Worm (Caenorhabditis elegans): ENCODE results near the gene irld-52.
"Not testable (repeated sequence)": the region's sequence is repeated elsewhere in the genome, so short reads cannot be mapped to it uniquely, and the experiment has no call there.

The irld-52 gene

DNA sequence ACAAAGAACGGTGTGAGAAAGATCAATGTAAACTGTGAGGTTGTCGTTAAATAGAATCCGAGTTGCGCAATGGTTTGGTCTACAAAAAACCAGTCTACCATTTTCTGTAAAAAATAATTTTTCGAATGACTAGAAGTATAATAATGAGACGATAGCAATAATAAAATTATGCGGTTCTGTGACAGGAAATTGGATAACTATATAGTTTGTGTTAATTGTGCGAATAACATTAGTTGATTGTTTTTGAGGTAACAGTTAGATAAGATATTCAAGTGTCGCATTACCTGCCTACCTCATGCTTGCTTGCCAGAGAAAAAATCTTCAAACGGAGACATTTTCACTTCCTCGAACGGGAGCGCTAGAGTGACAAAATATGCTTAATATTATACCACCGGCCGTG is 37.6 kb upstream of the irld-52 start, which contains the start of gene str-18:
Gene str-18 (minus strand): TSS at position 101 of the 400 bp plus-strand sequence.
- TF ChIP-seq D1046.2 (GFP tag; IDR thresholded peaks at IDR 0.05) (no peak), mdl-1 (tag; optimal IDR thresholded peaks at IDR 0.05) (no peak), lin-29 (GFP tag; IDR thresholded peaks at IDR 0.05) (no peak), egl-27 (tag; optimal IDR thresholded peaks at IDR 0.05) (no peak), Y48G9A.11 (GFP tag; IDR thresholded peaks at IDR 0.05) (no peak)

ce11 chrV:15744366-15744765 is 35.1 kb upstream of the irld-52 start, which contains the start of gene str-19:
TSS of gene str-19 (minus strand) at chrV:15744466.
- TF ChIP-seq nhr-6 (tag; optimal IDR thresholded peaks at IDR 0.05); daf-16 (GFP tag; optimal IDR thresholded peaks at IDR 0.05); daf-16 (tag; optimal IDR thresholded peaks at IDR 0.05); ceh-32 (tag; optimal IDR thresholded peaks at IDR 0.05; ENCODE audit: poor library complexity): not testable (repeated sequence)

- not testable (repeated sequence) for TF ChIP-seq lin-1 (GFP tag; IDR thresholded peaks at IDR 0.05); lin-38 (GFP tag; IDR thresholded peaks at IDR 0.05); lin-13 (GFP tag; optimal IDR thresholded peaks at IDR 0.05)
These were observed 31.1 kb upstream of the irld-52 start, which contains the start of gene T23D5.8 for ce11 chrV:15748343-15748742. TSS of gene T23D5.8 (minus strand) at chrV:15748443.

- TF ChIP-seq aha-1 (tag) (no peak), egl-27 (tag; optimal IDR thresholded peaks at IDR 0.05) (no peak), ceh-28 (tag; optimal IDR thresholded peaks at IDR 0.05) (no peak), attf-4 (tag; optimal IDR thresholded peaks at IDR 0.05) (no peak), F26F4.8 (GFP tag; conservative IDR thresholded peaks at IDR 0.05) (no peak), unc-130 (GFP tag; optimal IDR thresholded peaks at IDR 0.05) (no peak), ceh-44 (GFP tag; IDR thresholded peaks at IDR 0.05) (no peak), ceh-82 (tag; optimal IDR thresholded peaks at IDR 0.05) (no peak), snpc-4 (tag; optimal IDR thresholded peaks at IDR 0.05) (no peak), spr-1 (tag; optimal IDR thresholded peaks at IDR 0.05) (no peak), mes-2 (tag; optimal IDR thresholded peaks at IDR 0.05; ENCODE audit: poor library complexity, severe bottlenecking) (no peak), sdz-12 (GFP tag; optimal IDR thresholded peaks at IDR 0.05) (no peak), dmd-8 (GFP tag; IDR thresholded peaks at IDR 0.05) (no peak), ceh-32 (tag; optimal IDR thresholded peaks at IDR 0.05; ENCODE audit: poor library complexity) (no peak), lin-1 (GFP tag; IDR thresholded peaks at IDR 0.05) (no peak), daf-12 (tag; optimal IDR thresholded peaks at IDR 0.05) (no peak), ces-1 (GFP tag; optimal IDR thresholded peaks at IDR 0.05) (no peak), fos-1 (tag; optimal IDR thresholded peaks at IDR 0.05) (no peak), snpc-1.2 (GFP tag; IDR thresholded peaks at IDR 0.05) (no peak), dpl-1 (GFP tag; optimal IDR thresholded peaks at IDR 0.05) (no peak)
These were observed 29.3 kb upstream of the irld-52 start, which contains the start of gene str-6 for ce11 chrV:15750130-15750529. TSS of gene str-6 (minus strand) at chrV:15750230.

ce11 chrV:15752049-15752448 is 27.4 kb upstream of the irld-52 start, which contains the start of gene str-43:
TSS of gene str-43 (minus strand) at chrV:15752149.
- TF ChIP-seq zag-1 (tag; optimal IDR thresholded peaks at IDR 0.05) (no peak), ztf-7 (tag; optimal IDR thresholded peaks at IDR 0.05) (no peak), dmd-9 (GFP tag; IDR thresholded peaks at IDR 0.05) (no peak), ces-1 (GFP tag; optimal IDR thresholded peaks at IDR 0.05) (no peak), madf-9 (GFP tag; conservative IDR thresholded peaks at IDR 0.05) (no peak), nhr-76 (tag; optimal IDR thresholded peaks at IDR 0.05) (no peak), duxl-1 (tag; optimal IDR thresholded peaks at IDR 0.05; ENCODE audit: poor library complexity) (no peak), dve-1 (tag; optimal IDR thresholded peaks at IDR 0.05; ENCODE audit: insufficient read depth) (no peak), set-16 (GFP tag; IDR thresholded peaks at IDR 0.05) (no peak), ztf-11 (tag; optimal IDR thresholded peaks at IDR 0.05) (no peak), hif-1 (tag; optimal IDR thresholded peaks at IDR 0.05) (no peak), php-3 (GFP tag; IDR thresholded peaks at IDR 0.05) (no peak), hlh-30 (tag; optimal IDR thresholded peaks at IDR 0.05; ENCODE audit: insufficient read depth) (no peak), zfp-2 (tag; optimal IDR thresholded peaks at IDR 0.05) (no peak), lir-3 (tag; optimal IDR thresholded peaks at IDR 0.05) (no peak), vab-7 (GFP tag; IDR thresholded peaks at IDR 0.05) (no peak), daf-8 (GFP tag; IDR thresholded peaks at IDR 0.05) (no peak), mdl-1 (tag; optimal IDR thresholded peaks at IDR 0.05) (no peak)
